Worm (Caenorhabditis elegans): ENCODE results near the gene Y97E10AR.8.

DNA sequence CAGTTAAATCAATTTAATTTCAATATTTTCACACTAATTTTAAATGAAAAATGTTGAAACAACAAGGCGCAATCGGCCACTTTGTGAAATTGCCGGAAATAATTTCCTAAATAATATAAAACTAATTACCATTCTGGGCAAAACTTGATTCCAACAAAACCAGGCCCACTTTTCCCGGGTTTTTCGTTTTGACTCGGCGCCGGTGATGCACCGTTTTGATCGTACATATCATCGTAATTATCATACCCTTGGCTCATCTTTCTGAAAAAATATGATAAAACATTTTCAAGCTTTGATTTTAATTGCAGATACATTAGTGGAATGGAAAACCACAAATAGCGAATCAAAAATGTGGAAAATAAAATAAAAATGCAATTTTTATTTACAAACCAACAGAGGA, 6.9 kb downstream of the Y97E10AR.8 start, which contains the start of gene rpb-9:
- TF ChIP-seq ama-1 (optimal IDR thresholded peaks at IDR 0.05) (peak; percentile 26), pqm-1 (tag; optimal IDR thresholded peaks at IDR 0.05) (no peak)
